Worm (Caenorhabditis elegans): ENCODE data around the gene W06G6.20.

DNA sequence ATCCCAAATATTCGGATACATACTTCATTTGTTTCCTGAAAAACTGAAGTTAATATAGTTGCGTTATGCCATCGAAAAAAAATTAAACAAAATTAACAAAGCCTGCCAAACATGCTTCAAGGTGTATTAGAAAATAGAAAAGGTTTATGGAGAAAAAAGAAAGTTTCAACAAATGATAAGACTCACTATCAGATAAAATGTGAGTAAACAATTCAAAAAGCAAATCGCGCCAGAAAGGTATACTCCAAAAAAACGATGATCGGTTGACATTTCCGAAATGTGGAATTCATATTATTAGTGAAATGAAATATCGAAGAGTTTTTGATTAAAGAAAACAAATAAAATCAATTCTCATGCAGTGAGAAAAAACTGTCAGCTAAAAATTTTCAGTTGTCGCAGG is 27.3 kb downstream of the W06G6.20 start, which contains the start of gene Y70C5A.3:
- no peak for TF ChIP-seq pha-4 (tag; optimal IDR thresholded peaks at IDR 0.05)
- TF ChIP-seq elt-1 (tag; optimal IDR thresholded peaks at IDR 0.05; ENCODE audit: borderline replicate concordance, insufficient read depth): no peak
- no peak for TF ChIP-seq ceh-43 (GFP tag; optimal IDR thresholded peaks at IDR 0.05)
- no peak for TF ChIP-seq lin-13 (tag; optimal IDR thresholded peaks at IDR 0.05)
